Worm (Caenorhabditis elegans) whole organism, L2 larva: Measurements from ENCODE around the gene T07H3.8.

Experiments
- alr-1 ChIP-seq: fragments of 150-350 bp; optimal IDR thresholded peaks from 2 replicates; lab custom pipeline; 2014; ENCODE audit warnings: missing biosample characterization, missing genetic modification characterization
- blmp-1 ChIP-seq: sonication (generic microtip); optimal IDR thresholded peaks from 2 replicates; lab custom pipeline; 2017; ENCODE audit warnings: missing genetic modification characterization, mild to moderate bottlenecking, missing compliant biosample characterization, antibody characterized with exemption, moderate library complexity; ENCODE audit not compliant: insufficient read depth

ce11 chrII:1605010-1605409, 18.6 kb downstream of the T07H3.8 start:
- no peak for TF ChIP-seq alr-1 (tag; lab: Kevin White, UChicago)
- TF ChIP-seq blmp-1 (tag; lab: Kevin White, UChicago) = no peak
